Fruit fly (Drosophila melanogaster): ENCODE measurements around the gene CG43895.

Gene CG43895

dm6 chr3L:21823236-21823635 lies 9.7 kb upstream of the CG43895 start, which contains the start of gene CG7407:
Gene CG7407 (plus strand): TSS chr3L:21823461.
- TF ChIP-seq CG7101 (tag; optimal IDR thresholded peaks at IDR 0.05) (no peak), bab1 (GFP tag; optimal IDR thresholded peaks at IDR 0.05) (peak; percentile 14)

- TF ChIP-seq Mnt (GFP tag; optimal IDR thresholded peaks at IDR 0.05) (peak; percentile 12), CG7101 (tag; optimal IDR thresholded peaks at IDR 0.05) (peak; percentile 42), cnc (optimal IDR thresholded peaks at IDR 0.05) (no peak), CG1620 (GFP tag; optimal IDR thresholded peaks at IDR 0.05) (no peak), CG14711 (tag; optimal IDR thresholded peaks at IDR 0.05) (peak; percentile 26), bab1 (GFP tag; optimal IDR thresholded peaks at IDR 0.05) (peak; percentile 45), CG12768 (GFP tag; optimal IDR thresholded peaks at IDR 0.05) (no peak), Crg-1 (GFP tag; optimal IDR thresholded peaks at IDR 0.05) (peak; percentile 1), CG5204 (GFP tag; optimal IDR thresholded peaks at IDR 0.05) (no peak), toe (GFP tag; optimal IDR thresholded peaks at IDR 0.05) (peak; percentile 19), tj (GFP tag; optimal IDR thresholded peaks at IDR 0.05) (peak; percentile 57), Clk (GFP tag; optimal IDR thresholded peaks at IDR 0.05) (no peak), CG7045 (GFP tag; optimal IDR thresholded peaks at IDR 0.05) (no peak)
Measured at dm6 chr3L:21821780-21822179, 8.3 kb upstream of the CG43895 start, which contains the start of gene CycH. Gene CycH (plus strand): TSS chr3L:21821997.

dm6 chr3L:21819497-21819896 lies 6.0 kb upstream of the CG43895 start:
- TF ChIP-seq CG11617 (GFP tag; optimal IDR thresholded peaks at IDR 0.05) (no peak), Clk (GFP tag; optimal IDR thresholded peaks at IDR 0.05) (no peak), CG7101 (tag; optimal IDR thresholded peaks at IDR 0.05) (no peak), CG12768 (GFP tag; optimal IDR thresholded peaks at IDR 0.05) (no peak), pad (GFP tag; optimal IDR thresholded peaks at IDR 0.05) (no peak)

dm6 chr3L:21818701-21819100 lies 5.2 kb upstream of the CG43895 start:
- TF ChIP-seq CG1620 (GFP tag; optimal IDR thresholded peaks at IDR 0.05) (no peak), CG5204 (GFP tag; optimal IDR thresholded peaks at IDR 0.05) (no peak)

- no peak for TF ChIP-seq tj (GFP tag; optimal IDR thresholded peaks at IDR 0.05)
- TF ChIP-seq CG7045 (GFP tag; optimal IDR thresholded peaks at IDR 0.05), result no peak
- no peak for TF ChIP-seq kay (GFP tag; ENCODE audit: borderline replicate concordance)
- TF ChIP-seq cic (GFP tag; optimal IDR thresholded peaks at IDR 0.05), result no peak
- no peak for TF ChIP-seq CG33017 (tag; optimal IDR thresholded peaks at IDR 0.05)
- no peak for TF ChIP-seq CG11617 (GFP tag; optimal IDR thresholded peaks at IDR 0.05)
- no peak for TF ChIP-seq bab1 (GFP tag; optimal IDR thresholded peaks at IDR 0.05)
- TF ChIP-seq Mnt (GFP tag; optimal IDR thresholded peaks at IDR 0.05), result no peak
- TF ChIP-seq CG14711 (tag; optimal IDR thresholded peaks at IDR 0.05), result no peak
- TF ChIP-seq Clk (GFP tag; optimal IDR thresholded peaks at IDR 0.05), result no peak
- TF ChIP-seq CG5204 (GFP tag; optimal IDR thresholded peaks at IDR 0.05), result no peak
- no peak for TF ChIP-seq CG7101 (tag; optimal IDR thresholded peaks at IDR 0.05)
- no peak for TF ChIP-seq ovo (GFP tag; optimal IDR thresholded peaks at IDR 0.05)
- no peak for TF ChIP-seq Crg-1 (GFP tag; optimal IDR thresholded peaks at IDR 0.05)
- no peak for TF ChIP-seq toe (GFP tag; optimal IDR thresholded peaks at IDR 0.05)
- no peak for TF ChIP-seq CG12768 (GFP tag; optimal IDR thresholded peaks at IDR 0.05)
- TF ChIP-seq cnc (optimal IDR thresholded peaks at IDR 0.05), result no peak
- TF ChIP-seq pad (GFP tag; optimal IDR thresholded peaks at IDR 0.05), result no peak
Measured at dm6 chr3L:21808568-21808967, 4.9 kb downstream of the CG43895 start, which contains the start of gene eg. Gene eg (plus strand): TSS chr3L:21808703.

DNA sequence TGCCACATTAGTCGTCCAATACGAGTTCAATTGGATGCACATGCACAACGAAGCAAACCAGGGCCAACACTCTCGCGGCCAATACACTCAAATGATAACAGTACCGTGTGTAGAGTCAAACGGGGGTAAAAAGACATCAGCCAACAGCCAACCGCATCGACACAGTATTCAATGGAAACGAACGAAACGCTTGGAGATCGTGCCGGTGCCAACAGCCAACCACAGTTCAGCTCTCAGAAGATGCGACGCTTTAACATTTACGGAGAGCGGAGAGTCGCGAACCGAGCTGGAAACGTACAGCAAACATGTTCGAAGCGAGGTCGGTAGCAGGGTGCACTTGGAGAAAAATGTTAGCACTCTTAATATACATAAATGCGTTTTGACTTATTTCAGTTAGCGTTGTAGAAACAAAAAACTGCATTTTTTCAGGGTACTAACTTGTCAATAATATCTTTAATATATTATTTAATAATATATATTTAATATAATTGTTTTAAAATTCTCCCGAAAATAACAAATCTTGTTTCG lies 5.4 kb downstream of the CG43895 start:
- TF ChIP-seq CG7045 (GFP tag; optimal IDR thresholded peaks at IDR 0.05) (no peak), Crg-1 (GFP tag; optimal IDR thresholded peaks at IDR 0.05) (no peak)

dm6 chr3L:21800424-21800823 lies 13.1 kb downstream of the CG43895 start:
- TF ChIP-seq CG5204 (GFP tag; optimal IDR thresholded peaks at IDR 0.05), result no peak
- TF ChIP-seq Clk (GFP tag; optimal IDR thresholded peaks at IDR 0.05), result no peak
- no peak for TF ChIP-seq toe (GFP tag; optimal IDR thresholded peaks at IDR 0.05)
- TF ChIP-seq CG1620 (GFP tag; optimal IDR thresholded peaks at IDR 0.05), result no peak
- no peak for TF ChIP-seq CG7101 (tag; optimal IDR thresholded peaks at IDR 0.05)
- TF ChIP-seq CG11617 (GFP tag; optimal IDR thresholded peaks at IDR 0.05), result no peak
- no peak for TF ChIP-seq CG33017 (tag; optimal IDR thresholded peaks at IDR 0.05)
- no peak for TF ChIP-seq Crg-1 (GFP tag; optimal IDR thresholded peaks at IDR 0.05)
- no peak for TF ChIP-seq Hr96 (GFP tag; optimal IDR thresholded peaks at IDR 0.05)
- no peak for TF ChIP-seq CG7045 (GFP tag; optimal IDR thresholded peaks at IDR 0.05)
- no peak for TF ChIP-seq Mnt (GFP tag; optimal IDR thresholded peaks at IDR 0.05)
- no peak for TF ChIP-seq CG14711 (tag; optimal IDR thresholded peaks at IDR 0.05)
- no peak for TF ChIP-seq bab1 (GFP tag; optimal IDR thresholded peaks at IDR 0.05)
- TF ChIP-seq cnc (optimal IDR thresholded peaks at IDR 0.05), result no peak
- no peak for TF ChIP-seq ovo (GFP tag; optimal IDR thresholded peaks at IDR 0.05)
- TF ChIP-seq pad (GFP tag; optimal IDR thresholded peaks at IDR 0.05), result no peak
- no peak for TF ChIP-seq kay (GFP tag; ENCODE audit: borderline replicate concordance)

DNA sequence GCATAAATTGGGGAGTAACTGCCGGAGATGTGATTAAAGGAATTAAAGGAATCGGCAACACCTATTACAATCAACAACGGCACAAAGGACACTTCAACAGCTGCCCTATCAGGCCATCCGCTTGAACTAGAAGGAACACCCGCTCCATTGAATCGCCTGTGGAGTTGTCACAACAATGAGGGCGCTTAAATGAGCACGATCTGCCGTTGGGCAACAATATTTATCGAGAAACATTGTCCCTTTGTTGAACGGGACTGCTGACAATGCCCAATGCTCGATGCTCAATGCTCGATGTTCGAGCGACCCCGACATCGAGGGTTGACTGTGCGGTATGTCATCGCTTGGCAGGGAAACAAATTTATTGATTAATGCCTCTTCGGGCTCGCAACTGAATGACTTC lies 25.6 kb downstream of the CG43895 start:
- TF ChIP-seq bab1 (GFP tag; optimal IDR thresholded peaks at IDR 0.05) (no peak), CG1620 (GFP tag; optimal IDR thresholded peaks at IDR 0.05) (no peak), CG7101 (tag; optimal IDR thresholded peaks at IDR 0.05) (no peak), CG14711 (tag; optimal IDR thresholded peaks at IDR 0.05) (no peak), pad (GFP tag; optimal IDR thresholded peaks at IDR 0.05) (no peak), cic (GFP tag; optimal IDR thresholded peaks at IDR 0.05) (no peak), CG11617 (GFP tag; optimal IDR thresholded peaks at IDR 0.05) (no peak), CG33017 (tag; optimal IDR thresholded peaks at IDR 0.05) (no peak), kay (GFP tag; ENCODE audit: borderline replicate concordance) (no peak), CG5204 (GFP tag; optimal IDR thresholded peaks at IDR 0.05) (no peak), Crg-1 (GFP tag; optimal IDR thresholded peaks at IDR 0.05) (no peak), cnc (optimal IDR thresholded peaks at IDR 0.05) (no peak), tj (GFP tag; optimal IDR thresholded peaks at IDR 0.05) (no peak), Clk (GFP tag; optimal IDR thresholded peaks at IDR 0.05) (no peak), CG12768 (GFP tag; optimal IDR thresholded peaks at IDR 0.05) (no peak), toe (GFP tag; optimal IDR thresholded peaks at IDR 0.05) (no peak)

Measured in whole organism, adult.